Fruit fly (Drosophila melanogaster) whole organism, prepupa: ENCODE results near the gene Cp19.
A peak's percentile ranks its signal among the peaks of the same experiment; 100 is the strongest.

Experiments used
- CG10631 ChIP-seq: fragments of 200-800 bp; sonication (Bioruptor generic); optimal IDR thresholded peaks from 2 replicates; lab custom pipeline; 2016; ENCODE audit warnings: missing biosample characterization, missing genetic modification characterization
- CG8632 ChIP-seq: fragments of 200-800 bp; sonication (Bioruptor generic); optimal IDR thresholded peaks from 3 replicates; lab custom pipeline; 2016; ENCODE audit warnings: missing biosample characterization, missing genetic modification characterization
- lz ChIP-seq: fragments of 200-800 bp; sonication (Bioruptor generic); optimal IDR thresholded peaks from 3 replicates; lab custom pipeline; 2016; ENCODE audit warnings: missing biosample characterization, missing genetic modification characterization

DNA sequence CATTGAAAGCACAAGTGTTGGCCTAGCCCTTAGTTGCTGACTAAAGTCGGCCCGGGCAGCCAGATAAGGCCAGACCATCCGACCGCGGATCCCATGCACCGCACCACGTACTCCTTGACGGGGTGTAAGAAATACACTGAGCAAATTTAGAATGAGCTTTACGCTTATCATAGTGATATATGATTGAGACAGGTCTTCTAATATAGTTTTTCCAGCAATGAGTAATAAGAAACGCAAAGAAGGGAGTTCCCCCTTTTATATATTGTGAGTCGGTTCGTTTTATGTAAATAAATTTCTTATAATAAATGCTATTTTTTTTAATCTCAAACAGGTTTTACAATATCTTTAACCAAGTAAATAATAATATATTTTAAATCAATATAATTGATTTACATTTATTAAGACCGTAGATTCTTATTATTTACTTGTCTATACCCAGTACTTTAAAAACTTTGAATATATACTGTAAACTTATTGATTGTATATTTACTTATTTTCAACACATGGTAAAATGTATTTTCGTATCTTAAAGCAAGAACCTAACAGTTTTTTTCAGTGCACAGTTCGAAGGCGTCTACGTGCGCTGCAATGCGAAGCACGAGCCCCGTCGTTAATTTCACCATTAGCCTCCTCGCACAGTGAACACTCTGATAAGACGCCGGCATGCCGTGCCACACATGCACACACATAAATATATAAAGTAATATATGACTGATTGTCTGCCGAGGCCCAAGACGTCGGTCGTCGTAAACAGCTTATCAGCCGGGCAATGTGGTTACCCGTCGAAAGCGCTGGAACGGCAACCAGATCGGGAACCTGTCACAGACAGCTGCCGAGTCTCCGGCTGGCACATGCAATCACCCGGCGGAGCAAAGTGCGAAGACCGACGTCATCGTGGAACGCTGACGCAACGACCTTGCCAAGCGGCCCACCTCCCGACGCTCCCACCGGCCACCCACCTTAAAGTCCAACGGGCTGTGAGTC is 37.5 kb upstream of the Cp19 start:
- peak; percentile 61 for TF ChIP-seq CG8632 (GFP tag; lab: Kevin White, UChicago)
- TF ChIP-seq CG10631 (GFP tag; lab: Kevin White, UChicago): peak; percentile 61
- TF ChIP-seq lz: peak; percentile 39
